Worm (Caenorhabditis elegans): ENCODE measurements around the gene fkb-1.

fkb-1 gene

DNA sequence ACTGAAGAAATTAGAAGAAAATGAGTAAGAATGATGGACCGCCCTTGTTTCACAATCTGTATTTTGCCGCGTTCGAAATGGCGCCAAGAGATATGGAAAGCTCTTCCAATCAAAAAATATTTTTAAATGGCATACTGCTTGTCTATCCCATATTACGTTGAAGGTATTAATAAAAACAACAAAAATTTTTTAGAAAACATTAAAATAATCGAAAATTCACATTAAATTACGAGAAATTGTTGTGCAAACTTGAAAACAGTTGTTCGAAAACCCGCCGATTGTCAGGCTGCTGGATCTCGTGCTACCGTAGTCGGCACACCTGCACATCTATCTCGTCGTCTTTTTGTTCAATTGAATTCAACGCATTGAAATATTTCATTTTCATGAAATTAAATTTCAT lies 47.2 kb downstream of the fkb-1 start, which contains the start of gene klc-1:
TSS of gene klc-1 (plus strand) at position 127 of the 400 bp plus-strand sequence.
- TF ChIP-seq fos-1 (tag; optimal IDR thresholded peaks at IDR 0.05), result no peak
- no peak for TF ChIP-seq lsy-12 (tag; optimal IDR thresholded peaks at IDR 0.05)
- no peak for TF ChIP-seq tbx-2 (tag; optimal IDR thresholded peaks at IDR 0.05)
- no peak for TF ChIP-seq R02D3.7 (tag; optimal IDR thresholded peaks at IDR 0.05)
- no peak for TF ChIP-seq nhr-25 (tag; optimal IDR thresholded peaks at IDR 0.05)
- no peak for TF ChIP-seq aly-2 (tag; optimal IDR thresholded peaks at IDR 0.05)
- no peak for TF ChIP-seq eor-1 (tag; optimal IDR thresholded peaks at IDR 0.05)
- TF ChIP-seq snpc-4 (tag; optimal IDR thresholded peaks at IDR 0.05), result no peak
- no peak for TF ChIP-seq ztf-11 (tag; optimal IDR thresholded peaks at IDR 0.05)
- no peak for TF ChIP-seq mml-1 (tag; optimal IDR thresholded peaks at IDR 0.05)
- no peak for TF ChIP-seq nhr-43 (tag; optimal IDR thresholded peaks at IDR 0.05; ENCODE audit: poor library complexity, severe bottlenecking)
- no peak for TF ChIP-seq fkh-10 (GFP tag; optimal IDR thresholded peaks at IDR 0.05)
- TF ChIP-seq lin-15B (tag; optimal IDR thresholded peaks at IDR 0.05), result no peak
- no peak for TF ChIP-seq ceh-82 (tag; optimal IDR thresholded peaks at IDR 0.05)
- no peak for TF ChIP-seq lin-39 (tag; optimal IDR thresholded peaks at IDR 0.05)
- no peak for TF ChIP-seq jun-1 (tag; optimal IDR thresholded peaks at IDR 0.05)
- TF ChIP-seq nhr-237 (tag; optimal IDR thresholded peaks at IDR 0.05), result no peak
- no peak for TF ChIP-seq nhr-77 (tag; optimal IDR thresholded peaks at IDR 0.05)
- TF ChIP-seq ceh-28 (tag; optimal IDR thresholded peaks at IDR 0.05), result no peak

Data from whole organism, L3 larva.